Worm (Caenorhabditis elegans): ENCODE measurements around the gene col-73.

DNA sequence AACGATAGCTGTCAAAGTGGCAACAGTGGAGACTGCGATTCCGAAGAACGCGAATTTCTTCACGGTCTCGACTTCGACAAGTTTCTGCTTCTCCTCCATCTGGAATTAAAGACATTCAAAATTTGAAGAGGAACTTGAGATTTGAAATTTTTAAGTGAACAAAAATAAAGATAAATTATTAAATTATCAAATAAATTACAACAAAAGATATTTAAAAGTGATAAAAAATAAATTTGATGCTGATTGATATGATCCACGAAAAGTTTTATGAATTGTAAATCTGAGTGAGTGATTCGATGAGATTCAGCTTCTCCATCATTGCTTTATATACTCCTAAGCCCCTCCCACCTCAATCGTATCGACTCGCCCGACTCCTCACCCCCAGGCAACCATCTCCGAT lies 5.5 kb downstream of the col-73 start, which contains the start of gene col-17:
- TF ChIP-seq dpl-1 (GFP tag; optimal IDR thresholded peaks at IDR 0.05) (no peak), sox-4 (tag; optimal IDR thresholded peaks at IDR 0.05) (no peak), ceh-88 (GFP tag; IDR thresholded peaks at IDR 0.05) (no peak), nhr-90 (tag; optimal IDR thresholded peaks at IDR 0.05; ENCODE audit: poor library complexity) (no peak), fos-1 (tag; optimal IDR thresholded peaks at IDR 0.05) (no peak), egl-27 (tag; optimal IDR thresholded peaks at IDR 0.05) (no peak)
